Worm (Caenorhabditis elegans) whole organism, L2 larva: Measurements from ENCODE around the gene srh-130.

Experiments used
- R02D3.7 ChIP-seq: fragments of 150-350 bp; optimal IDR thresholded peaks from 2 replicates; lab custom pipeline; 2014; ENCODE audit warnings: missing biosample characterization, missing genetic modification characterization
- ama-1 ChIP-seq: fragments of 150-350 bp; optimal IDR thresholded peaks from 2 replicates; lab custom pipeline; 2018; ENCODE audit warnings: inconsistent platforms
- ceh-82 ChIP-seq: fragments of 150-350 bp; optimal IDR thresholded peaks from 2 replicates; lab custom pipeline; 2014; ENCODE audit warnings: missing biosample characterization, missing genetic modification characterization
- lin-39 ChIP-seq: fragments of 150-350 bp; optimal IDR thresholded peaks from 2 replicates; lab custom pipeline; 2014; ENCODE audit warnings: missing biosample characterization, missing genetic modification reagents, missing genetic modification characterization
- nhr-10 ChIP-seq: sonication (generic microtip); optimal IDR thresholded peaks from 2 replicates; lab custom pipeline; 2017; ENCODE audit warnings: missing biosample characterization, missing genetic modification characterization
- nhr-25 ChIP-seq: fragments of 150-350 bp; sonication (generic microtip); optimal IDR thresholded peaks from 3 replicates; lab custom pipeline; 2014; ENCODE audit warnings: missing biosample characterization, missing genetic modification characterization
- nhr-77 ChIP-seq: fragments of 150-350 bp; optimal IDR thresholded peaks from 2 replicates; lab custom pipeline; 2014; ENCODE audit warnings: missing biosample characterization, missing genetic modification characterization
- peb-1 ChIP-seq: fragments of 150-350 bp; optimal IDR thresholded peaks from 2 replicates; lab custom pipeline; 2014; ENCODE audit warnings: missing biosample characterization, missing genetic modification characterization
- snpc-4 ChIP-seq: fragments of 150-350 bp; optimal IDR thresholded peaks from 2 replicates; lab custom pipeline; 2014; ENCODE audit warnings: missing biosample characterization, missing genetic modification characterization
- unc-62 ChIP-seq: fragments of 150-350 bp; optimal IDR thresholded peaks from 2 replicates; lab custom pipeline; 2014; ENCODE audit warnings: missing biosample characterization, missing genetic modification reagents, missing genetic modification characterization

ce11 chrV:5165426-5165825 is 14.4 kb downstream of the srh-130 start, which contains the start of gene srw-140:
- TF ChIP-seq ama-1 (no peak), nhr-77 (tag; lab: Kevin White, UChicago) (no peak), peb-1 (tag; lab: Kevin White, UChicago) (no peak), ceh-82 (tag; lab: Kevin White, UChicago) (no peak), lin-39 (tag; lab: Kevin White, UChicago) (no peak), nhr-25 (tag; lab: Kevin White, UChicago) (no peak), nhr-10 (tag; lab: Kevin White, UChicago) (no peak), R02D3.7 (tag; lab: Kevin White, UChicago) (no peak), unc-62 (GFP tag; lab: Kevin White, UChicago) (no peak), snpc-4 (no peak)
